Fruit fly (Drosophila melanogaster) whole organism, embryonic: ENCODE data around the gene Pbp45.

Source experiments
- ATbp ChIP-seq: fragments of 200-800 bp; sonication (Bioruptor generic); optimal IDR thresholded peaks from 2 replicates; lab custom pipeline; 2017; ENCODE audit warnings: missing biosample characterization, mild to moderate bottlenecking, missing genetic modification characterization, missing genetic modification reagents
- Atf-2 ChIP-seq: fragments of 200-800 bp; sonication (Bioruptor generic); optimal IDR thresholded peaks from 2 replicates; lab custom pipeline; 2016; ENCODE audit warnings: missing biosample characterization, missing genetic modification characterization
- B-H2 ChIP-seq: fragments of 200-800 bp; sonication (Bioruptor generic); optimal IDR thresholded peaks from 2 replicates; lab custom pipeline; 2018; ENCODE audit warnings: missing biosample characterization, mild to moderate bottlenecking, missing genetic modification characterization
- Bgb ChIP-seq: fragments of 200-800 bp; sonication (Bioruptor generic); IDR thresholded peaks from 2 replicates; pipeline ENCODE4 v1.3.6; 2022; ENCODE audit warnings: missing biosample characterization, missing genetic modification characterization; ENCODE audit not compliant: partially characterized antibody
- BtbVII ChIP-seq: fragments of 200-800 bp; sonication (Bioruptor generic); optimal IDR thresholded peaks from 3 replicates; lab custom pipeline; 2017; ENCODE audit warnings: missing biosample characterization, mild to moderate bottlenecking, missing genetic modification characterization
- CG10565 ChIP-seq: fragments of 200-800 bp; sonication (Bioruptor generic); optimal IDR thresholded peaks from 3 replicates; lab custom pipeline; 2016; ENCODE audit warnings: missing biosample characterization, mild to moderate bottlenecking, missing genetic modification characterization
- CG11696 ChIP-seq: fragments of 200-800 bp; sonication (Bioruptor generic); IDR thresholded peaks from 2 replicates; pipeline ENCODE4 v1.3.6; 2022; ENCODE audit warnings: missing biosample characterization, missing genetic modification characterization
- CG11723 ChIP-seq: fragments of 200-800 bp; sonication (Bioruptor generic); optimal IDR thresholded peaks from 2 replicates; lab custom pipeline; 2017; ENCODE audit warnings: missing biosample characterization, mild to moderate bottlenecking, missing genetic modification characterization
- CG12155 ChIP-seq: fragments of 200-800 bp; sonication (Bioruptor generic); optimal IDR thresholded peaks from 3 replicates; lab custom pipeline; 2016; ENCODE audit warnings: missing biosample characterization, missing genetic modification characterization
- CG12391 ChIP-seq: fragments of 200-800 bp; sonication (Bioruptor generic); optimal IDR thresholded peaks from 3 replicates; lab custom pipeline; 2018; ENCODE audit warnings: missing biosample characterization, mild to moderate bottlenecking, missing genetic modification characterization, moderate library complexity
- CG12744 ChIP-seq: fragments of 200-800 bp; sonication (Bioruptor generic); optimal IDR thresholded peaks from 2 replicates; lab custom pipeline; 2016; ENCODE audit warnings: missing biosample characterization, missing genetic modification characterization
- CG13287 ChIP-seq: fragments of 200-800 bp; sonication (Bioruptor generic); IDR thresholded peaks from 2 replicates; pipeline ENCODE4 v1.3.6; 2022; ENCODE audit warnings: missing biosample characterization, missing genetic modification characterization; ENCODE audit not compliant: partially characterized antibody
- CG15269 ChIP-seq: fragments of 200-800 bp; sonication (Bioruptor generic); optimal IDR thresholded peaks from 2 replicates; lab custom pipeline; 2018; ENCODE audit warnings: missing biosample characterization, mild to moderate bottlenecking, missing genetic modification characterization, moderate library complexity
- CG15696 ChIP-seq: fragments of 200-800 bp; sonication (Bioruptor generic); optimal IDR thresholded peaks from 2 replicates; lab custom pipeline; 2019; ENCODE audit warnings: missing biosample characterization, mild to moderate bottlenecking, missing genetic modification characterization, moderate library complexity
- CG17385 ChIP-seq: fragments of 200-800 bp; sonication (Bioruptor generic); optimal IDR thresholded peaks from 3 replicates; lab custom pipeline; 2018; ENCODE audit warnings: missing biosample characterization, mild to moderate bottlenecking, missing genetic modification characterization
- CG18619 ChIP-seq: fragments of 200-800 bp; sonication (Bioruptor generic); optimal IDR thresholded peaks from 3 replicates; lab custom pipeline; 2017; ENCODE audit warnings: missing biosample characterization, mild to moderate bottlenecking, missing genetic modification characterization
- CG4328 ChIP-seq: fragments of 200-800 bp; sonication (Bioruptor generic); optimal IDR thresholded peaks from 3 replicates; lab custom pipeline; 2017; ENCODE audit warnings: missing biosample characterization, missing genetic modification reagents, missing genetic modification characterization
- CG4404 ChIP-seq: fragments of 200-800 bp; sonication (Bioruptor generic); IDR thresholded peaks from 2 replicates; pipeline ENCODE4 v1.3.6; 2022; ENCODE audit warnings: missing biosample characterization, missing genetic modification characterization
- CG6689 ChIP-seq: fragments of 200-800 bp; sonication (Bioruptor generic); IDR thresholded peaks from 2 replicates; pipeline ENCODE4 v1.3.6; 2022; ENCODE audit warnings: missing biosample characterization, missing genetic modification characterization
- CG8388 ChIP-seq: fragments of 200-800 bp; sonication (Bioruptor generic); optimal IDR thresholded peaks from 2 replicates; lab custom pipeline; 2019; ENCODE audit warnings: missing biosample characterization, mild to moderate bottlenecking, missing genetic modification characterization, moderate library complexity
- CG8924 ChIP-seq: fragments of 200-800 bp; optimal IDR thresholded peaks from 3 replicates; lab custom pipeline; 2019; ENCODE audit warnings: missing biosample characterization, mild to moderate bottlenecking, missing genetic modification characterization, moderate library complexity
- CG8944 ChIP-seq: fragments of 200-800 bp; sonication (Bioruptor generic); optimal IDR thresholded peaks from 3 replicates; lab custom pipeline; 2016; ENCODE audit warnings: missing biosample characterization, missing genetic modification characterization
- Dbx ChIP-seq: fragments of 200-800 bp; sonication (Bioruptor generic); IDR thresholded peaks from 3 replicates; pipeline ENCODE4 v1.3.6; 2022; ENCODE audit warnings: missing biosample characterization, missing genetic modification characterization
- Drgx ChIP-seq: fragments of 200-800 bp; sonication (Bioruptor generic); IDR thresholded peaks from 2 replicates; pipeline ENCODE4 v1.3.6; 2022; ENCODE audit warnings: missing biosample characterization, missing genetic modification characterization
- Fer3 ChIP-seq: fragments of 200-800 bp; sonication (Bioruptor generic); optimal IDR thresholded peaks from 2 replicates; lab custom pipeline; 2018; ENCODE audit warnings: missing biosample characterization, mild to moderate bottlenecking, missing genetic modification characterization, moderate library complexity
- HHEX ChIP-seq: fragments of 200-800 bp; sonication (Bioruptor generic); optimal IDR thresholded peaks from 3 replicates; lab custom pipeline; 2017; ENCODE audit warnings: missing biosample characterization, mild to moderate bottlenecking, missing genetic modification characterization, missing genetic modification reagents
- Hey ChIP-seq: fragments of 200-800 bp; sonication (Bioruptor generic); optimal IDR thresholded peaks from 3 replicates; lab custom pipeline; 2018; ENCODE audit warnings: missing biosample characterization, mild to moderate bottlenecking, missing genetic modification characterization
- Hr39 ChIP-seq: fragments of >200 bp; optimal IDR thresholded peaks from 2 replicates; lab custom pipeline; 2017
- NFAT ChIP-seq: fragments of 200-800 bp; sonication (Bioruptor generic); IDR thresholded peaks from 2 replicates; pipeline ENCODE4 v1.3.6; 2022; ENCODE audit warnings: missing biosample characterization, missing genetic modification characterization
- Neu2 ChIP-seq: fragments of 200-800 bp; sonication (Bioruptor generic); optimal IDR thresholded peaks from 3 replicates; lab custom pipeline; 2016; ENCODE audit warnings: missing biosample characterization, missing genetic modification characterization, borderline replicate concordance
- Nf-YA ChIP-seq: fragments of 200-800 bp; sonication (Bioruptor generic); IDR thresholded peaks from 2 replicates; pipeline ENCODE4 v1.3.6; 2022; ENCODE audit warnings: missing biosample characterization, missing genetic modification characterization
- Rx ChIP-seq: fragments of 200-800 bp; sonication (Bioruptor generic); IDR thresholded peaks from 2 replicates; pipeline ENCODE4 v1.3.6; 2022; ENCODE audit warnings: missing biosample characterization, missing genetic modification characterization
- TFAM ChIP-seq: fragments of 200-800 bp; sonication (Bioruptor generic); optimal IDR thresholded peaks from 2 replicates; lab custom pipeline; 2017; ENCODE audit warnings: missing biosample characterization, missing genetic modification characterization, inconsistent platforms
- Tbp ChIP-seq: fragments of >200 bp; optimal IDR thresholded peaks from 2 replicates; lab custom pipeline; 2018; ENCODE audit warnings: missing biosample characterization, missing genetic modification characterization
- Usf ChIP-seq: fragments of 200-800 bp; sonication (Bioruptor generic); optimal IDR thresholded peaks from 2 replicates; lab custom pipeline; 2017; ENCODE audit warnings: missing genotype, missing biosample characterization, missing genetic modification characterization
- ac ChIP-seq: fragments of 200-800 bp; sonication (Bioruptor generic); optimal IDR thresholded peaks from 3 replicates; lab custom pipeline; 2017; ENCODE audit warnings: missing biosample characterization, mild to moderate bottlenecking, missing genetic modification characterization
- amos ChIP-seq: fragments of 200-800 bp; sonication (Bioruptor generic); IDR thresholded peaks from 2 replicates; pipeline ENCODE4 v1.3.6; 2022; ENCODE audit warnings: missing biosample characterization, missing genetic modification characterization; ENCODE audit not compliant: partially characterized antibody
- cg ChIP-seq: fragments of 200-800 bp; sonication (Bioruptor generic); optimal IDR thresholded peaks from 3 replicates; lab custom pipeline; 2019; ENCODE audit warnings: missing biosample characterization, mild to moderate bottlenecking, missing genetic modification characterization, moderate library complexity
- esg ChIP-seq: fragments of 200-800 bp; sonication (Bioruptor generic); conservative IDR thresholded peaks from 2 replicates; pipeline ENCODE4 v1.3.6; 2022; ENCODE audit warnings: missing biosample characterization, missing genetic modification characterization
- ewg ChIP-seq: fragments of 200-800 bp; sonication (Bioruptor generic); optimal IDR thresholded peaks from 3 replicates; lab custom pipeline; 2017; ENCODE audit warnings: mild to moderate bottlenecking, missing biosample characterization, missing genetic modification reagents, missing genetic modification characterization
- fd3F ChIP-seq: fragments of 200-800 bp; sonication (Bioruptor generic); optimal IDR thresholded peaks from 2 replicates; lab custom pipeline; 2018; ENCODE audit warnings: missing biosample characterization, mild to moderate bottlenecking, missing genetic modification characterization, moderate library complexity
- grau ChIP-seq: fragments of 200-800 bp; optimal IDR thresholded peaks from 3 replicates; lab custom pipeline; 2019; ENCODE audit warnings: missing biosample characterization, mild to moderate bottlenecking, missing genetic modification characterization, moderate library complexity
- jigr1 ChIP-seq: fragments of 200-800 bp; sonication (Bioruptor generic); IDR thresholded peaks from 3 replicates; pipeline ENCODE4 v1.3.6; 2022; ENCODE audit warnings: missing biosample characterization, missing genetic modification characterization
- lov ChIP-seq, 2 experiments: fragments of 200-800 bp in 1 of 2; fragments of >200 bp in 1 of 2; sonication (Bioruptor generic) in 1 of 2; IDR thresholded peaks in 1 of 2; optimal IDR thresholded peaks in 1 of 2; 2 replicates in 1 of 2; 3 replicates in 1 of 2; pipeline versions ENCODE4 v1.3.6 to Lab custom; 2017 to 2022; ENCODE audit warnings: missing biosample characterization in 1 of 2, missing genetic modification characterization in 1 of 2
- mirr ChIP-seq: fragments of 200-800 bp; sonication (Bioruptor generic); optimal IDR thresholded peaks from 3 replicates; lab custom pipeline; 2018; ENCODE audit warnings: missing biosample characterization, mild to moderate bottlenecking, missing genetic modification characterization
- nau ChIP-seq: fragments of 200-800 bp; sonication (Bioruptor generic); optimal IDR thresholded peaks from 3 replicates; lab custom pipeline; 2017; ENCODE audit warnings: missing biosample characterization, mild to moderate bottlenecking, missing genetic modification characterization, missing genetic modification reagents
- nerfin-2 ChIP-seq: fragments of 200-800 bp; sonication (Bioruptor generic); IDR thresholded peaks from 2 replicates; pipeline ENCODE4 v1.3.6; 2022; ENCODE audit warnings: missing biosample characterization, missing genetic modification characterization; ENCODE audit not compliant: partially characterized antibody
- oc ChIP-seq: fragments of 200-800 bp; sonication (Bioruptor generic); optimal IDR thresholded peaks from 2 replicates; lab custom pipeline; 2018; ENCODE audit warnings: missing biosample characterization, mild to moderate bottlenecking, missing genetic modification characterization, moderate library complexity
- phol ChIP-seq: fragments of 200-800 bp; sonication (Bioruptor generic); optimal IDR thresholded peaks from 3 replicates; lab custom pipeline; 2018; ENCODE audit warnings: missing biosample characterization, mild to moderate bottlenecking, missing genetic modification characterization, moderate library complexity
- stc ChIP-seq: fragments of 200-800 bp; sonication (Bioruptor generic); IDR thresholded peaks from 2 replicates; pipeline ENCODE4 v1.3.6; 2022; ENCODE audit warnings: missing biosample characterization, missing genetic modification characterization

The Pbp45 gene

dm6 chr3R:15794258-15794727, 45.0 kb downstream of the Pbp45 start (continued):
- TF ChIP-seq CG12744 (GFP tag; lab: Kevin White, UChicago), result no peak
- peak; percentile 99 for TF ChIP-seq cg
- TF ChIP-seq jigr1, result no peak
- no peak for TF ChIP-seq nerfin-2 (GFP tag; lab: Robert Waterston, UW)
- TF ChIP-seq CG12391, result no peak
- TF ChIP-seq HHEX (GFP tag; lab: Kevin White, UChicago), result peak; percentile 49
- no peak for TF ChIP-seq esg
- TF ChIP-seq CG8924, result peak; percentile 45
- TF ChIP-seq CG4328 (GFP tag; lab: Kevin White, UChicago), result peak; percentile 55
- TF ChIP-seq stc (GFP tag; lab: Robert Waterston, UW), result peak; percentile 19; the same call in 1 of the 2 replicates
- peak; percentile 1 for TF ChIP-seq Atf-2 (GFP tag; lab: Kevin White, UChicago)
- peak; percentile 67 for TF ChIP-seq ATbp (GFP tag; lab: Kevin White, UChicago)
- TF ChIP-seq Hr39 (lab: Kevin White, UChicago), result no peak
- TF ChIP-seq CG12155 (GFP tag; lab: Kevin White, UChicago), result peak; percentile 5
- TF ChIP-seq Tbp (GFP tag; lab: Kevin White, UChicago), result no peak
- TF ChIP-seq B-H2, result peak; percentile 37
- peak; percentile 40; the same call in 1 of the 2 replicates for TF ChIP-seq NFAT (GFP tag; lab: Robert Waterston, UW)
- TF ChIP-seq Fer3 (tag; lab: Kevin White, UChicago), result peak; percentile 42
- TF ChIP-seq CG15269, result peak; percentile 49
- peak; percentile 53 for TF ChIP-seq ewg (GFP tag; lab: Kevin White, UChicago)
- peak; percentile 16 for TF ChIP-seq grau (tag; lab: Kevin White, UChicago)
- no peak for TF ChIP-seq CG10565 (GFP tag; lab: Kevin White, UChicago)
- no peak for TF ChIP-seq CG8944 (GFP tag; lab: Kevin White, UChicago)
- no peak for TF ChIP-seq TFAM (GFP tag; lab: Kevin White, UChicago)
- peak; percentile 50; the same call in 1 of the 3 replicates for TF ChIP-seq Dbx (GFP tag; lab: Robert Waterston, UW)
- TF ChIP-seq BtbVII, result peak; percentile 53
- peak; percentile 35; the same call in 1 of the 2 replicates for TF ChIP-seq CG11696
- TF ChIP-seq Usf, result no peak
- peak; percentile 1 for TF ChIP-seq nau (GFP tag; lab: Kevin White, UChicago)
- TF ChIP-seq Drgx (GFP tag; lab: Robert Waterston, UW), result no peak
- TF ChIP-seq ac (GFP tag; lab: Kevin White, UChicago), result no peak
- TF ChIP-seq Bgb (GFP tag; lab: Robert Waterston, UW), result no peak
- no peak for TF ChIP-seq Rx (GFP tag; lab: Robert Waterston, UW)
- TF ChIP-seq oc, result no peak
- no peak for TF ChIP-seq Nf-YA (GFP tag; lab: Robert Waterston, UW)
- TF ChIP-seq Hey, result peak; percentile 24
- no peak for TF ChIP-seq CG11723 (GFP tag; lab: Kevin White, UChicago)
- peak; percentile 21 for TF ChIP-seq phol (tag; lab: Kevin White, UChicago)
- peak; percentile 17; the same call in 1 of the 2 replicates for TF ChIP-seq CG6689 (GFP tag; lab: Robert Waterston, UW)
- peak; percentile 6 for TF ChIP-seq CG15696
- TF ChIP-seq fd3F (GFP tag; lab: Kevin White, UChicago), result peak; percentile 13
- TF ChIP-seq CG13287 (GFP tag; lab: Robert Waterston, UW), result no peak
- TF ChIP-seq CG17385 (GFP tag; lab: Kevin White, UChicago), result peak; percentile 18
- TF ChIP-seq CG8388, result peak; percentile 2
- TF ChIP-seq mirr (GFP tag; lab: Kevin White, UChicago), result peak; percentile 65
- TF ChIP-seq amos (GFP tag; lab: Robert Waterston, UW), result no peak
- TF ChIP-seq lov (optimal IDR thresholded peaks at IDR 0.05; lab: Kevin White, UChicago), result no peak
- TF ChIP-seq lov (GFP tag; IDR thresholded peaks at IDR 0.05; lab: Robert Waterston, UW), result no peak
- peak; percentile 33 for TF ChIP-seq CG18619
- no peak for TF ChIP-seq CG4404 (GFP tag; lab: Robert Waterston, UW)
- no peak for TF ChIP-seq Neu2 (GFP tag; lab: Kevin White, UChicago)
